Worm (Caenorhabditis elegans) whole organism, mixed stage, embryonic: ENCODE measurements around the gene C25G6.4.

Experiments
- elt-1 ChIP-seq: sonication (generic microtip); optimal IDR thresholded peaks from 2 replicates; lab custom pipeline; 2017; ENCODE audit warnings: missing genetic modification characterization, mild to moderate bottlenecking, missing compliant biosample characterization, antibody characterized with exemption, moderate library complexity, borderline replicate concordance; ENCODE audit not compliant: insufficient read depth
- elt-3 ChIP-seq: fragments of 150-350 bp; optimal IDR thresholded peaks from 2 replicates; lab custom pipeline; 2014; ENCODE audit warnings: missing biosample characterization, missing genetic modification characterization
- lin-13 ChIP-seq: fragments of 150-350 bp; optimal IDR thresholded peaks from 2 replicates; lab custom pipeline; 2014; ENCODE audit warnings: missing biosample characterization, missing genetic modification characterization
- lsy-2 ChIP-seq: fragments of 150-350 bp; optimal IDR thresholded peaks from 2 replicates; lab custom pipeline; 2014; ENCODE audit warnings: missing biosample characterization, missing genetic modification characterization
- nhr-12 ChIP-seq: fragments of 150-350 bp; optimal IDR thresholded peaks from 2 replicates; lab custom pipeline; 2014; ENCODE audit warnings: missing biosample characterization, missing genetic modification characterization
- nhr-28 ChIP-seq: fragments of 150-350 bp; optimal IDR thresholded peaks from 2 replicates; lab custom pipeline; 2014; ENCODE audit warnings: missing biosample characterization, missing genetic modification characterization
- nhr-76 ChIP-seq: sonication (generic microtip); optimal IDR thresholded peaks from 2 replicates; lab custom pipeline; 2017; ENCODE audit warnings: missing biosample characterization, missing genetic modification characterization

DNA sequence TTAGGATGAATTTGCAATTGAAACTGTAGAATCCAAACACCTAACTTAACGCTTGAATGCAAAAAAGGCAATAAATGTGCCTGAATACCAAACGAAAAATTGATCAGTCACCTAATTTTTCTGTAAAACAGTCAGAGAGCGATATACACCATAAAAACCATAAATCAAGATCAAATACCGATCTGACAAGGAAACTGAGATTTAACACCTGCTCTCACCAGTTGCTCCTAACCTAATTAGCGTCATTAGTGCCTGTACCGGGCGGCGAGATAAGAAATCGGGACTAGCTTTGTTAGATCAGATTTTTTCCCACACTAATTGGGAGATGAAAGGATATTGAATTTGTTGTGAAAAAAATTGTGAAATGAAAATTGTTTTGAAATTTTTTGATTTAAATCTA lies 26.5 kb downstream of the C25G6.4 start:
- TF ChIP-seq lin-13 (tag; lab: Kevin White, UChicago) (no peak), lsy-2 (tag; lab: Kevin White, UChicago) (no peak), elt-3 (tag; lab: Kevin White, UChicago) (no peak), nhr-12 (tag; lab: Kevin White, UChicago) (no peak), nhr-28 (tag; lab: Kevin White, UChicago) (no peak), elt-1 (tag; lab: Kevin White, UChicago) (peak; percentile 44), nhr-76 (tag; lab: Kevin White, UChicago) (no peak)
